Worm (Caenorhabditis elegans) whole organism, mixed stage, embryonic: ENCODE data around the gene R08E5.1.

Experiments
- M03D4.4 ChIP-seq: sonication (generic microtip); optimal IDR thresholded peaks from 2 replicates; lab custom pipeline; 2017; ENCODE audit warnings: mild to moderate bottlenecking, missing genetic modification characterization, missing compliant biosample characterization
- mab-5 ChIP-seq: fragments of 150-350 bp; optimal IDR thresholded peaks from 2 replicates; lab custom pipeline; 2014; ENCODE audit warnings: missing biosample characterization, missing genetic modification characterization
- nhr-12 ChIP-seq: fragments of 150-350 bp; optimal IDR thresholded peaks from 2 replicates; lab custom pipeline; 2014; ENCODE audit warnings: missing biosample characterization, missing genetic modification characterization
- snpc-4 ChIP-seq: fragments of 150-350 bp; optimal IDR thresholded peaks from 2 replicates; lab custom pipeline; 2014; ENCODE audit warnings: missing biosample characterization, missing genetic modification characterization
- ztf-11 ChIP-seq: fragments of 150-350 bp; optimal IDR thresholded peaks from 2 replicates; lab custom pipeline; 2014; ENCODE audit warnings: missing biosample characterization, missing genetic modification characterization

- TF ChIP-seq snpc-4 (tag; lab: Kevin White, UChicago), result no peak
- no peak for TF ChIP-seq mab-5 (tag; lab: Kevin White, UChicago)
- no peak for TF ChIP-seq nhr-12 (tag; lab: Kevin White, UChicago)
- TF ChIP-seq ztf-11 (tag; lab: Kevin White, UChicago), result no peak
- TF ChIP-seq M03D4.4 (tag; lab: Kevin White, UChicago), result no peak
These were observed 28.4 kb upstream of the R08E5.1 start for ce11 chrV:3799737-3800136.
